Fruit fly (Drosophila melanogaster): ENCODE measurements around the gene Vha16-3.

DNA sequence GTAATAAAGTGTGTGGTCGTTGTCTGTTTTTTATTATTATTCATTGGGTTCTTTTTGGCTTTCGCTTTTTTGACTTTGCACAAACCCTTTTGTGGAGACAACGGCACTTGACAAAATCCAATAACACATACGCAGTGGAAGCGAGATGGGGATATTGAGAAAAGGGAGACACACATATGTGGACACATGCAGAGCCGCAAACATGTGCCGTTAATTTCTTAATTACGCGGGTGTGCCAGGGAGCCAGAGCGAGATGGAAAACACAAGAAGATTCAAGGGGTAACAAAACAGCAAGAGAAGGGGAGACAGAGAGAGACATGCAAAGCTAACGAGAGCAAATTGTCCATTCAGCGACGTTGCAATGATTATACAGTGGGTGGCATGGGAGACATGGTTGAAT lies 19.4 kb downstream of the Vha16-3 start:
- TF ChIP-seq psq (optimal IDR thresholded peaks at IDR 0.05) (no peak), insv (optimal IDR thresholded peaks at IDR 0.05) (no peak), h (optimal IDR thresholded peaks at IDR 0.05) (no peak), ttk (optimal IDR thresholded peaks at IDR 0.05) (no peak), Sin3A (optimal IDR thresholded peaks at IDR 0.05) (no peak), Myc (optimal IDR thresholded peaks at IDR 0.05) (no peak)

Data from Kc167 (cell line).